Fruit fly (Drosophila melanogaster) S2 (cell line): ENCODE measurements around the gene CG14105.

Experiments used
- CG8478 ChIP-seq: fragments of >200 bp; optimal IDR thresholded peaks from 2 replicates; lab custom pipeline; 2018
- CTCF ChIP-seq, 2 experiments: fragments of >200 bp; optimal IDR thresholded peaks; 2 replicates each; lab custom pipeline; 2018

DNA sequence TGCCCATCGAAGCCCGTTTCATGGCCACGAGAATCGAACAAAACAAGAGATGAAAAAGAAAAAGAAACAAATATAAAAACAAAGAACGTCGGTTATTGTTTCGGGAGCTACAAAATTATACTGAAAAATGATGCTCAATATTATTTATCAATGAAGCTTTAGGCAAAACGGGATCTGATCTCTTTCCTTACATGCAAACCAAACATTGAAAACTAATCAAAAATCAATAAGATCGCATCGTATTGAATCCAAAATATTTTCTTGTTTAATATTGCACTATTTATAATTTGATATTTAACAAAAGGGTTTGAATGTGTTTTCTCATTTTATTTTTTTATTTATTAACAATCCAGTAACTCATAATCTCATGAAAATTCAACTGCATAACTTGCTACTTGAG lies 902 bp downstream of the CG14105 start, which contains the start of gene CG14106:
- TF ChIP-seq CTCF (optimal IDR thresholded peaks at IDR 0.05; lab: Kevin White, UChicago) (no peak), CG8478 (lab: Kevin White, UChicago) (no peak)
